Fruit fly (Drosophila melanogaster): ENCODE measurements around the gene CG32641.

CG32641 gene

dm6 chrX:13159481-13159880 lies 24.8 kb upstream of the CG32641 start, which contains the start of the genes Bap60 and CG12096 (continued):
- TF ChIP-seq Hsf (GFP tag; optimal IDR thresholded peaks at IDR 0.05) (peak; percentile 78), sisA (GFP tag; IDR thresholded peaks at IDR 0.05) (peak; percentile 58), CG18619 (GFP tag; optimal IDR thresholded peaks at IDR 0.05) (peak; percentile 67), Fer1 (GFP tag; optimal IDR thresholded peaks at IDR 0.05) (peak; percentile 70), CG2875 (GFP tag; optimal IDR thresholded peaks at IDR 0.05) (no peak), CG14860 (GFP tag; IDR thresholded peaks at IDR 0.05; ENCODE audit: partially characterized antibody) (peak; percentile 94), caup (GFP tag; optimal IDR thresholded peaks at IDR 0.05; ENCODE audit: severe bottlenecking) (peak; percentile 56), gsb-n (tag; optimal IDR thresholded peaks at IDR 0.05) (no peak), Awh (GFP tag; IDR thresholded peaks at IDR 0.05) (no peak), Aef1 (GFP tag; IDR thresholded peaks at IDR 0.05) (peak; percentile 66), bcd (GFP tag; optimal IDR thresholded peaks at IDR 0.05) (peak; percentile 70), CG7839 (tag; optimal IDR thresholded peaks at IDR 0.05) (peak; percentile 80), lab (GFP tag; optimal IDR thresholded peaks at IDR 0.05) (no peak), CG11504 (tag; optimal IDR thresholded peaks at IDR 0.05) (no peak), CG7357 (GFP tag; IDR thresholded peaks at IDR 0.05) (peak; percentile 40; the same call in 2 of the 3 replicates), Dbx (GFP tag; IDR thresholded peaks at IDR 0.05) (peak; percentile 83), CG2678 (tag; optimal IDR thresholded peaks at IDR 0.05) (no peak), CG13287 (GFP tag; IDR thresholded peaks at IDR 0.05; ENCODE audit: partially characterized antibody) (peak; percentile 95), pzg (GFP tag; optimal IDR thresholded peaks at IDR 0.05) (peak; percentile 80), CG12104 (GFP tag; optimal IDR thresholded peaks at IDR 0.05) (peak; percentile 5), Xrp1 (GFP tag; IDR thresholded peaks at IDR 0.05) (peak; percentile 47; the same call in 1 of the 2 replicates), sens (GFP tag) (peak; percentile 95), insv (GFP tag; optimal IDR thresholded peaks at IDR 0.05) (peak in 1 of 2 experiments; percentile 38), lilli (GFP tag; optimal IDR thresholded peaks at IDR 0.05) (peak; percentile 83), Camta (GFP tag; optimal IDR thresholded peaks at IDR 0.05) (peak; percentile 69), CG17802 (tag; optimal IDR thresholded peaks at IDR 0.05) (peak; percentile 12), Blimp-1 (GFP tag; optimal IDR thresholded peaks at IDR 0.05) (peak; percentile 55), klu (GFP tag; IDR thresholded peaks at IDR 0.05) (peak; percentile 54; the same call in 1 of the 2 replicates), CG30020 (tag; optimal IDR thresholded peaks at IDR 0.05) (peak; percentile 83), CG2202 (tag; optimal IDR thresholded peaks at IDR 0.05) (peak; percentile 46), tgo (GFP tag; IDR thresholded peaks at IDR 0.05) (peak; percentile 61), NK7.1 (GFP tag; optimal IDR thresholded peaks at IDR 0.05) (peak; percentile 55), CG11093 (GFP tag; IDR thresholded peaks at IDR 0.05) (peak; percentile 32; the same call in 1 of the 3 replicates), NC2α (GFP tag; optimal IDR thresholded peaks at IDR 0.05) (no peak), Elba2 (GFP tag; optimal IDR thresholded peaks at IDR 0.05) (peak; percentile 82), CG4820 (GFP tag; optimal IDR thresholded peaks at IDR 0.05) (peak; percentile 65), ro (GFP tag; IDR thresholded peaks at IDR 0.05) (no peak), prd (optimal IDR thresholded peaks at IDR 0.05) (no peak), prd (GFP tag; IDR thresholded peaks at IDR 0.05) (peak; percentile 76), Oli (tag; optimal IDR thresholded peaks at IDR 0.05) (peak; percentile 65), CG3847 (GFP tag; IDR thresholded peaks at IDR 0.05) (peak; percentile 65), CG16863 (GFP tag; optimal IDR thresholded peaks at IDR 0.05) (peak; percentile 71), Ada2b (GFP tag; IDR thresholded peaks at IDR 0.05) (peak; percentile 50; the same call in 1 of the 2 replicates), stwl (tag; optimal IDR thresholded peaks at IDR 0.05) (peak; percentile 84), Poxn (GFP tag; IDR thresholded peaks at IDR 0.05) (no peak), ci (GFP tag; IDR thresholded peaks at IDR 0.05) (peak; percentile 68; the same call in 2 of the 3 replicates), CG3163 (GFP tag; optimal IDR thresholded peaks at IDR 0.05) (peak; percentile 41), HmgD (GFP tag; optimal IDR thresholded peaks at IDR 0.05) (peak; percentile 84), Lhr (GFP tag; optimal IDR thresholded peaks at IDR 0.05) (peak; percentile 47), CG10979 (tag; optimal IDR thresholded peaks at IDR 0.05) (peak; percentile 68), Tbp (GFP tag; optimal IDR thresholded peaks at IDR 0.05) (no peak)

Measured in whole organism, embryonic.